Worm (Caenorhabditis elegans) whole organism, midembryonic: ENCODE measurements around the gene faah-5.
"Not testable (repeated sequence)": the region's sequence is repeated elsewhere in the genome, so short reads cannot be mapped to it uniquely, and the experiment has no call there.

Experiments used
- T22C8.4 ChIP-seq: fragments of 200-800 bp; sonication (Bioruptor generic); IDR thresholded peaks from 2 replicates; pipeline ENCODE4 v1.3.6; 2022; ENCODE audit warnings: missing genetic modification characterization, missing compliant biosample characterization
- cog-1 ChIP-seq: sonication (generic microtip); optimal IDR thresholded peaks from 2 replicates; lab custom pipeline; 2016; ENCODE audit warnings: missing genetic modification characterization, missing compliant biosample characterization
- flt-1 ChIP-seq: fragments of 200-800 bp; sonication (Bioruptor generic); IDR thresholded peaks from 2 replicates; pipeline ENCODE4 v1.3.6; 2022; ENCODE audit warnings: missing genetic modification characterization, missing compliant biosample characterization
- klf-2 ChIP-seq: fragments of 200-800 bp; sonication (Bioruptor generic); conservative IDR thresholded peaks from 2 replicates; pipeline ENCODE4 v1.3.6; 2022; ENCODE audit warnings: missing genetic modification reagents, missing genetic modification characterization, missing compliant biosample characterization
- med-1 ChIP-seq: sonication (generic microtip); optimal IDR thresholded peaks from 2 replicates; lab custom pipeline; 2017; ENCODE audit warnings: missing genetic modification characterization, mild to moderate bottlenecking, missing compliant biosample characterization, antibody characterized with exemption, missing genetic modification reagents; ENCODE audit not compliant: insufficient read depth
- ref-1 ChIP-seq: fragments of 200-800 bp; sonication (Bioruptor generic); conservative IDR thresholded peaks from 2 replicates; pipeline ENCODE4 v1.3.6; 2022; ENCODE audit warnings: missing genetic modification reagents, missing genetic modification characterization, missing compliant biosample characterization
- tab-1 ChIP-seq: fragments of 200-800 bp; sonication (Bioruptor generic); IDR thresholded peaks from 2 replicates; pipeline ENCODE4 v1.3.6; 2022; ENCODE audit warnings: missing genetic modification characterization, missing compliant biosample characterization
- ztf-23 ChIP-seq: fragments of 200-800 bp; sonication (Bioruptor generic); IDR thresholded peaks from 2 replicates; pipeline ENCODE4 v1.3.6; 2022; ENCODE audit warnings: missing genetic modification reagents, missing genetic modification characterization, missing compliant biosample characterization
- ztf-29 ChIP-seq: fragments of 200-800 bp; sonication (Bioruptor generic); IDR thresholded peaks from 2 replicates; pipeline ENCODE4 v1.3.6; 2022; ENCODE audit warnings: missing genetic modification reagents, missing genetic modification characterization, missing compliant biosample characterization

The faah-5 gene

DNA sequence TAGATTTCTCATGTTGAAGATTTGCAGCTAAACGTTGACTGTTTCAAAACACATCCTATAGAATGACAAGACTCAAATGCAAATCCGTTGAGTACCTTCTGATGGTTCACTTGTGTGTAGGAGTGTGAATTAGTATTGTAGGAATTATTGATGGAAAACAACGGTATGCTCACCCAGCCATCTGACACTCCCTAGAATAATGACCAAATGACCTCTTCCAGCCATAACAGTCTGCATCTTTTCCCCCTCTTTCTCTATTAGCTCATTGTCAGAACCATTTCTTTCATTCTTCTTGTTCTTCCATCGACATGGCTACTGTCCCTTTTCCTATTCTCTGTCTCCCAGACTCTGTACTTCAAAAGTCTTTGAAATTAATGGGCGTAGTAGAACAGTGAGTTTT lies 17.4 kb upstream of the faah-5 start, which contains the start of gene fbxb-24:
TSS of gene fbxb-24 (plus strand) at position 301 of the 400 bp plus-strand sequence.
- TF ChIP-seq T22C8.4 (GFP tag; lab: Robert Waterston, UW) = no peak
- TF ChIP-seq ref-1 (GFP tag; lab: Robert Waterston, UW) = no peak
- TF ChIP-seq klf-2 (GFP tag; lab: Robert Waterston, UW) = no peak
- no peak for TF ChIP-seq med-1 (GFP tag; lab: Kevin White, UChicago)
- no peak for TF ChIP-seq ztf-29 (GFP tag; lab: Robert Waterston, UW)
- TF ChIP-seq cog-1 (tag; lab: Kevin White, UChicago) = no peak
- TF ChIP-seq ztf-23 (GFP tag; lab: Robert Waterston, UW) = no peak
- TF ChIP-seq flt-1 (GFP tag; lab: Robert Waterston, UW) = no peak
- TF ChIP-seq tab-1 (GFP tag; lab: Robert Waterston, UW) = no peak

DNA sequence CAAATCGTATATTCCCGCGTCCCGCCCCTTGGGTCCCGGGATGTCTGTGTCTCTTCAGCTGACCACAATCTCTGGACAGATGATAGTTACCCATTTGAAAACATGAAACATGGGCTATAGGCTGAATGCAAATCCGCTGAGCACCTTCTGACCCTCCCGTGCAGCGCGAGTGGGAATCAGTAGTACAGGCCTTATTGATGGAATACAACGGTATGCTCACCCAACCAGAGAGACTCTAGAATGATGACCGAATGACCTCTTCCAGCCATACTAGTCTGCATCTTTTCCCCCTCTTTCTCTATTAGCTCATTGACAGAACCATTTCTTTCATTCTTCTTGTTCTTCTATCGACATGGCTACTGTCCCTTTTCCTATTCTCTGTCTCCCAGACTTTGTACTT lies 15.9 kb upstream of the faah-5 start, which contains the start of gene sdz-33:
TSS of gene sdz-33 (plus strand) at position 301 of the 400 bp plus-strand sequence.
- TF ChIP-seq cog-1 (tag; lab: Kevin White, UChicago) (no peak), klf-2 (GFP tag; lab: Robert Waterston, UW) (no peak), med-1 (GFP tag; lab: Kevin White, UChicago) (no peak), T22C8.4 (GFP tag; lab: Robert Waterston, UW) (no peak), ztf-23 (GFP tag; lab: Robert Waterston, UW) (no peak), tab-1 (GFP tag; lab: Robert Waterston, UW) (no peak), ref-1 (GFP tag; lab: Robert Waterston, UW) (no peak), flt-1 (GFP tag; lab: Robert Waterston, UW) (no peak), ztf-29 (GFP tag; lab: Robert Waterston, UW) (no peak)

DNA sequence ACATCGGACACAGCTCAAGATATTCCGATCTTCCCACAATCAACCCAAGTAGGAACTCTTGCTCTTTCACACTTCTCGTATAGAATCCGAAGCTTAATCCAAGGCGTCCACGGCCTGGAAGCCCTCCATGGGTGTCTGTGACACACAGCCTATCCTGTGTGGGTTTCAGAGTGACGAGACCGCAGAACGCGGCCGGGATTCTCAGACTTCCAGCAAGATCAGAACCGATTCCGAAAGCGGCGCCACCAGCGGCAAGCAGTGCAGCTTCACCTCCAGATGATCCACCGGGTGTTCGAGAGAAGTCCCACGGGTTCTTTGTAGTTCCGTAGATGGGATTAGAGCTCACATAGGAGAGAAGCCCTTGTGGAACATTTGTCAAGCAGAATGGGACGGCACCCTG lies 11.5 kb upstream of the faah-5 start:
- TF ChIP-seq med-1 (GFP tag; lab: Kevin White, UChicago) = no peak
- TF ChIP-seq flt-1 (GFP tag; lab: Robert Waterston, UW) = no peak
- no peak for TF ChIP-seq T22C8.4 (GFP tag; lab: Robert Waterston, UW)

DNA sequence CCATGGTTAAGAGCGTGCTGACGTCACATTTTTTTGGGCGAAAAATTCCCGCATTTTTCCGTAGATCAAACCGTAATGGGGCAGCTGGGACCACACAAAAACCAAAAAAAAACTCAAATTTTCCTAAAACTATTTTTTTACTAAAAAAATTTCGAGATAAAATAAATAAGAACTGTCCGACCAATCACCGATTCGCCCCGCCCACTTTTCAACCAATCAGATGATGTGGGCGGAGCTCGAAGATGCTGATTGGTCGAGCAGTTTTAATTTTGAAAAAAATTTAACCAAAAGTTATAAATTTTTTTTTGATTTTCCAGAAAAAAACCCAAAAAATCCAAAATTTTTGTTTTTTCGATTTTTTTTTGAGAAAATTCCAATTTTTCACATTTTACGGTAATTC lies 8.8 kb upstream of the faah-5 start:
- TF ChIP-seq ztf-29 (GFP tag; lab: Robert Waterston, UW) (no peak), tab-1 (GFP tag; lab: Robert Waterston, UW) (no peak), ztf-23 (GFP tag; lab: Robert Waterston, UW) (no peak), flt-1 (GFP tag; lab: Robert Waterston, UW) (no peak), T22C8.4 (GFP tag; lab: Robert Waterston, UW) (no peak), cog-1 (tag; lab: Kevin White, UChicago) (no peak)

ce11 chrIII:11898169-11898568 lies 6.9 kb upstream of the faah-5 start, which contains the start of gene tsen-2:
Gene tsen-2, minus strand, starts transcription at chrIII:11898269.
- TF ChIP-seq ref-1 (GFP tag; lab: Robert Waterston, UW) (no peak), T22C8.4 (GFP tag; lab: Robert Waterston, UW) (no peak), ztf-29 (GFP tag; lab: Robert Waterston, UW) (no peak), tab-1 (GFP tag; lab: Robert Waterston, UW) (no peak), flt-1 (GFP tag; lab: Robert Waterston, UW) (no peak), ztf-23 (GFP tag; lab: Robert Waterston, UW) (no peak), med-1 (GFP tag; lab: Kevin White, UChicago) (no peak), cog-1 (tag; lab: Kevin White, UChicago) (no peak), klf-2 (GFP tag; lab: Robert Waterston, UW) (no peak)

- no peak for TF ChIP-seq klf-2 (GFP tag; lab: Robert Waterston, UW)
Measured at ce11 chrIII:11896652-11897051, 5.4 kb upstream of the faah-5 start.

ce11 chrIII:11895504-11895903 lies 4.3 kb upstream of the faah-5 start:
- no peak for TF ChIP-seq ref-1 (GFP tag; lab: Robert Waterston, UW)
- TF ChIP-seq ztf-29 (GFP tag; lab: Robert Waterston, UW) = no peak
- TF ChIP-seq ztf-23 (GFP tag; lab: Robert Waterston, UW) = no peak
- no peak for TF ChIP-seq T22C8.4 (GFP tag; lab: Robert Waterston, UW)
- TF ChIP-seq tab-1 (GFP tag; lab: Robert Waterston, UW) = no peak

DNA sequence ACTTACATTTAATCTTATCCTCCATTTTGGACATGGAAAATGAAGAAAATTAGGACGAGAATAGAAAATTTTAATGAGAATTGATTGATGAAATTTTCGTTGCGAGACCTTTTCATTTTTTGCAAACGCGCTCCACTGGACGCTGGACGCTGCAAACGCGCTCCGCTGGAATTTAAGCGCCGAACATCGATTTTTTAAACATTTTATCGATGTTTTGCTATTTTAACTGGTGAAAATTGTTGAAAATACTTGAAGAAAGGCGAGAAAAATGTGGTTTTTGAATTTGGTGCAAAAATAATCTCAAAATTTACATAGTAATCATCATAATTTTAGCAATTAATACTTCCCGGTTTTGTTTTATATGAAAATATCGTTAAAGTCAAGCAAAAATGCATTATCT lies 1.7 kb upstream of the faah-5 start, which contains the start of gene Y56A3A.41:
TSS of gene Y56A3A.41 (minus strand) at position 101 of the 400 bp plus-strand sequence.
- no peak for TF ChIP-seq ztf-29 (GFP tag; lab: Robert Waterston, UW)
- no peak for TF ChIP-seq cog-1 (tag; lab: Kevin White, UChicago)
- TF ChIP-seq flt-1 (GFP tag; lab: Robert Waterston, UW) = no peak
- no peak for TF ChIP-seq med-1 (GFP tag; lab: Kevin White, UChicago)
- TF ChIP-seq ztf-23 (GFP tag; lab: Robert Waterston, UW) = no peak
- TF ChIP-seq ref-1 (GFP tag; lab: Robert Waterston, UW) = no peak
- TF ChIP-seq klf-2 (GFP tag; lab: Robert Waterston, UW) = no peak
- TF ChIP-seq tab-1 (GFP tag; lab: Robert Waterston, UW) = no peak
- no peak for TF ChIP-seq T22C8.4 (GFP tag; lab: Robert Waterston, UW)

ce11 chrIII:11883694-11884093 lies 7.5 kb downstream of the faah-5 start, which contains the start of gene fbxb-22:
Gene fbxb-22, minus strand, starts transcription at chrIII:11883754.
- not testable (repeated sequence) for TF ChIP-seq ref-1, T22C8.4, tab-1 (GFP tag; lab: Robert Waterston, UW)

ce11 chrIII:11881549-11881948 lies 9.7 kb downstream of the faah-5 start:
- TF ChIP-seq cog-1 (tag; lab: Kevin White, UChicago) = no peak
- no peak for TF ChIP-seq ref-1 (GFP tag; lab: Robert Waterston, UW)
- TF ChIP-seq tab-1 (GFP tag; lab: Robert Waterston, UW) = no peak
- no peak for TF ChIP-seq klf-2 (GFP tag; lab: Robert Waterston, UW)
- TF ChIP-seq ztf-23 (GFP tag; lab: Robert Waterston, UW) = no peak
- no peak for TF ChIP-seq med-1 (GFP tag; lab: Kevin White, UChicago)
- no peak for TF ChIP-seq flt-1 (GFP tag; lab: Robert Waterston, UW)
- TF ChIP-seq ztf-29 (GFP tag; lab: Robert Waterston, UW) = no peak
